Worm (Caenorhabditis elegans): ENCODE data around the gene nhr-271.

DNA sequence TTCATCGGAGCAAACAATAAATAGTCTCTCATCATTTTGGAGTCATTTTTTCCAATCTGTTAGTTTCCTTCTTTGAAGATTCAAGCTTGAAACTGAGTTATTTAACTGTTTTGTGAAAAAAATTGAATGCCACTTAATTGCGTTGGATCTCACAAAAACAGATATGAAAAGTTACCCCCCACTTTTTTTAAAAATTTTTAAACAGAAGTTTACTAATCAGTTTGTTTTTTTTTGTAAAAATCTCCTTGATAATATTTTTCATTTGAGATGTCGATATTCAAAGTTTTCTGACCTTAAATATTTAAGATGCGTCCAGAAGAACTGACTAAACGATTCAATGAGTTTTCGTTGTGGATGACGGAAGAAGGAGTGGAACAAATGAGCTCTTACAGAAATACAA lies 26.0 kb upstream of the nhr-271 start, which contains the start of gene Y32B12C.1:
- TF ChIP-seq Y79H2A.3 (GFP tag; conservative IDR thresholded peaks at IDR 0.05): no peak
- TF ChIP-seq unc-62 (GFP tag; optimal IDR thresholded peaks at IDR 0.05): no peak
- TF ChIP-seq attf-6 (GFP tag; IDR thresholded peaks at IDR 0.05): no peak
- TF ChIP-seq snpc-4 (GFP tag; optimal IDR thresholded peaks at IDR 0.05): no peak
- TF ChIP-seq snpc-4 (tag; optimal IDR thresholded peaks at IDR 0.05): no peak
- no peak for TF ChIP-seq F39B2.1 (GFP tag; IDR thresholded peaks at IDR 0.05)
- TF ChIP-seq aptf-3 (GFP tag; IDR thresholded peaks at IDR 0.05): no peak

Data from whole organism, young adult.